Worm (Caenorhabditis elegans) whole organism, late embryonic: Measurements from ENCODE around the gene T05A8.7.

Experiments used
- F13H6.1 ChIP-seq: sonication (generic microtip); optimal IDR thresholded peaks from 2 replicates; lab custom pipeline; 2016; ENCODE audit warnings: missing genetic modification characterization, missing compliant biosample characterization
- Y22D7AL.16 ChIP-seq: sonication (generic microtip); optimal IDR thresholded peaks from 2 replicates; lab custom pipeline; 2016; ENCODE audit warnings: missing genetic modification characterization, missing compliant biosample characterization
- ceh-14 ChIP-seq: sonication (generic microtip); optimal IDR thresholded peaks from 2 replicates; lab custom pipeline; 2016; ENCODE audit warnings: missing genotype, missing genetic modification characterization, missing compliant biosample characterization
- ceh-22 ChIP-seq: sonication (generic microtip); optimal IDR thresholded peaks from 2 replicates; lab custom pipeline; 2017; ENCODE audit warnings: missing biosample characterization, missing genetic modification characterization
- ceh-24 ChIP-seq: sonication (generic microtip); optimal IDR thresholded peaks from 2 replicates; lab custom pipeline; 2016; ENCODE audit warnings: mild to moderate bottlenecking, missing genetic modification characterization, missing compliant biosample characterization
- ceh-30 ChIP-seq: fragments of 150-350 bp; optimal IDR thresholded peaks from 2 replicates; lab custom pipeline; 2014; ENCODE audit warnings: missing biosample characterization, missing genetic modification characterization
- ceh-31 ChIP-seq: sonication (generic microtip); optimal IDR thresholded peaks from 2 replicates; lab custom pipeline; 2016; ENCODE audit warnings: missing genetic modification characterization, missing compliant biosample characterization
- ceh-45 ChIP-seq: fragments of 200-800 bp; sonication (Bioruptor generic); IDR thresholded peaks from 2 replicates; pipeline ENCODE4 v1.3.6; 2022; ENCODE audit warnings: missing genetic modification reagents, missing genetic modification characterization, missing compliant biosample characterization
- ceh-48 ChIP-seq: sonication (generic microtip); optimal IDR thresholded peaks from 2 replicates; lab custom pipeline; 2016; ENCODE audit warnings: missing genetic modification characterization, inconsistent platforms, missing compliant biosample characterization
- dmd-4 ChIP-seq: sonication (generic microtip); optimal IDR thresholded peaks from 2 replicates; lab custom pipeline; 2016; ENCODE audit warnings: borderline replicate concordance, missing genetic modification characterization, missing compliant biosample characterization
- dve-1 ChIP-seq: sonication (generic microtip); optimal IDR thresholded peaks from 2 replicates; lab custom pipeline; 2017; ENCODE audit warnings: antibody characterized with exemption, mild to moderate bottlenecking, missing genetic modification characterization, missing compliant biosample characterization
- elt-4 ChIP-seq: sonication (generic microtip); optimal IDR thresholded peaks from 2 replicates; lab custom pipeline; 2016; ENCODE audit warnings: missing genetic modification characterization, missing compliant biosample characterization
- ets-4 ChIP-seq: sonication (generic microtip); optimal IDR thresholded peaks from 2 replicates; lab custom pipeline; 2016; ENCODE audit warnings: missing genetic modification characterization, missing compliant biosample characterization
- fax-1 ChIP-seq: sonication (generic microtip); optimal IDR thresholded peaks from 2 replicates; lab custom pipeline; 2016; ENCODE audit warnings: missing genotype, missing genetic modification characterization, missing compliant biosample characterization
- fkh-10 ChIP-seq: fragments of 150-350 bp; optimal IDR thresholded peaks from 2 replicates; lab custom pipeline; 2014; ENCODE audit warnings: missing biosample characterization, missing genetic modification reagents, missing genetic modification characterization
- hlh-6 ChIP-seq: sonication (generic microtip); optimal IDR thresholded peaks from 2 replicates; lab custom pipeline; 2016; ENCODE audit warnings: missing genotype, missing genetic modification characterization, missing compliant biosample characterization
- hlh-8 ChIP-seq: sonication (generic microtip); optimal IDR thresholded peaks from 2 replicates; lab custom pipeline; 2016; ENCODE audit warnings: missing genotype, missing genetic modification characterization, missing compliant biosample characterization
- lim-6 ChIP-seq: sonication (generic microtip); optimal IDR thresholded peaks from 2 replicates; lab custom pipeline; 2016; ENCODE audit warnings: missing genetic modification characterization, missing compliant biosample characterization
- madf-2 ChIP-seq: sonication (generic microtip); optimal IDR thresholded peaks from 2 replicates; lab custom pipeline; 2017; ENCODE audit warnings: missing genetic modification characterization, missing compliant biosample characterization
- nhr-11 ChIP-seq: fragments of 150-350 bp; optimal IDR thresholded peaks from 2 replicates; lab custom pipeline; 2014; ENCODE audit warnings: missing biosample characterization, missing genetic modification characterization
- nhr-232 ChIP-seq: sonication (generic microtip); optimal IDR thresholded peaks from 2 replicates; lab custom pipeline; 2016; ENCODE audit warnings: missing genetic modification characterization, missing compliant biosample characterization
- odd-2 ChIP-seq: sonication (generic microtip); optimal IDR thresholded peaks from 2 replicates; lab custom pipeline; 2017; ENCODE audit warnings: antibody characterized with exemption, mild to moderate bottlenecking, missing genetic modification characterization, missing compliant biosample characterization
- pag-3 ChIP-seq: sonication (generic microtip); optimal IDR thresholded peaks from 2 replicates; lab custom pipeline; 2016; ENCODE audit warnings: missing compliant biosample characterization, missing genetic modification characterization, borderline replicate concordance
- pat-9 ChIP-seq: fragments of 200-800 bp; sonication (Bioruptor generic); optimal IDR thresholded peaks from 2 replicates; lab custom pipeline; 2018; ENCODE audit warnings: mild to moderate bottlenecking, missing genetic modification characterization, moderate library complexity, missing compliant biosample characterization
- pax-1 ChIP-seq: fragments of 150-350 bp; optimal IDR thresholded peaks from 2 replicates; lab custom pipeline; 2014; ENCODE audit warnings: missing biosample characterization, missing genetic modification characterization
- pha-2 ChIP-seq: sonication (generic microtip); optimal IDR thresholded peaks from 2 replicates; lab custom pipeline; 2017; ENCODE audit warnings: mild to moderate bottlenecking, missing genetic modification characterization, missing compliant biosample characterization
- sox-4 ChIP-seq: sonication (generic microtip); optimal IDR thresholded peaks from 2 replicates; lab custom pipeline; 2017; ENCODE audit warnings: mild to moderate bottlenecking, missing genetic modification characterization, inconsistent platforms, missing compliant biosample characterization
- syd-9 ChIP-seq: sonication (generic microtip); optimal IDR thresholded peaks from 2 replicates; lab custom pipeline; 2016; ENCODE audit warnings: mild to moderate bottlenecking, missing genetic modification characterization, moderate library complexity, missing compliant biosample characterization
- tbx-7 ChIP-seq: sonication (generic microtip); optimal IDR thresholded peaks from 2 replicates; lab custom pipeline; 2016; ENCODE audit warnings: missing genotype, missing genetic modification characterization, missing compliant biosample characterization
- ttx-3 ChIP-seq: sonication (generic microtip); optimal IDR thresholded peaks from 2 replicates; lab custom pipeline; 2016; ENCODE audit warnings: missing genetic modification reagents, missing genetic modification characterization, missing compliant biosample characterization
- unc-3 ChIP-seq, 2 experiments: fragments of 200-800 bp in 1 of 2; sonication (Bioruptor generic) in 1 of 2; sonication (generic microtip) in 1 of 2; conservative IDR thresholded peaks in 1 of 2; optimal IDR thresholded peaks in 1 of 2; 2 replicates each; pipeline versions ENCODE4 v1.3.6 to Lab custom; 2016 to 2022; ENCODE audit warnings: missing compliant biosample characterization in 2 of 2, missing genetic modification characterization in 2 of 2, missing genetic modification reagents in 1 of 2
- unc-42 ChIP-seq: sonication (generic microtip); optimal IDR thresholded peaks from 2 replicates; lab custom pipeline; 2016; ENCODE audit warnings: missing genotype, missing genetic modification characterization, missing compliant biosample characterization
- unc-86 ChIP-seq: sonication (generic microtip); optimal IDR thresholded peaks from 2 replicates; lab custom pipeline; 2016; ENCODE audit warnings: missing genetic modification characterization, missing compliant biosample characterization
- zip-5 ChIP-seq: sonication (generic microtip); optimal IDR thresholded peaks from 2 replicates; lab custom pipeline; 2016; ENCODE audit warnings: missing genetic modification characterization, missing compliant biosample characterization
- ztf-16 ChIP-seq: sonication (generic microtip); optimal IDR thresholded peaks from 2 replicates; lab custom pipeline; 2017; ENCODE audit warnings: missing genetic modification characterization, missing compliant biosample characterization

Gene T05A8.7

DNA sequence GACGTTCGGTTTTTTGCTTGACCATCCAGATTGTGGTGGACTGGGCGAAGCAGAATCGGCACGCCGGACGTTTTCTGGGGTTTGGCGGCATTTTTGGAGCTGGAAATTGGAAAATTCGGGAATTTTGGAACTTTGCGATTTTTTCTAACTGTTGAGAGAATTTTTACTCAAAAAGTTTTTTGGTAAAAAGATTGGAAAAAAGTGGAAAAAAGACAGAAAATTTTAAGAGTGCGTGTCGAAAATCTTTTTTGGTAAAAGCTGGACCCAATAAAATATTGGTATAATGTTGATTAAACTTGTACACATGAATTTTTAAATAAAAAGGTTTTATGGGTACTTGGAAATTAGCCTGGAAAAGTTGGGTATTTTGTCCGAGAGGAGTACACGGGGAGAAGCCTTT lies at the start of gene T05A8.7:
Gene T05A8.7, minus strand, starts transcription at position 101 of the 400 bp plus-strand sequence.
- no peak for TF ChIP-seq ets-4 (tag; lab: Kevin White, UChicago)
- TF ChIP-seq ceh-45 (GFP tag; lab: Robert Waterston, UW), result no peak

DNA sequence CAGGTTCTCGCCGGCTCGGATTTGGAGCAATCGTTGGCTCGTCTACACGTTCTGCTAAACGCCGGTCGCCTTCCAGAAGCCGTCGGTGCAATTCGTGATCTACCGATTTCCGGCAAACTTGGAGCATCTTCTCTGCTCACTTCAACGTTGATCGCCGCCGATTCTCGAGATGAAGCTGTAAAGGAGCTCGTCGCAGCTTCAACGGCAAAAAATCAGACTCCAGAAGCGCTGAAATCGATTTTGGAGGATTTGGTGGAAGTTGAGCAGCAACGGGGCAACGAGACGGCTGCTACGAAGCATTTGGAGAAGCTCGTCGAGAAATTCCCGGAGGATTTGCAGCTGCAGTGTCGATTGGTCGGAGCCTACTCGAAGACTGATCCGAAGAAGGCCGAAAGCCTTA lies 49.5 kb upstream of the T05A8.7 start:
- TF ChIP-seq pat-9 (tag; lab: Kevin White, UChicago), result no peak
- TF ChIP-seq ceh-14 (tag; lab: Kevin White, UChicago), result no peak
- TF ChIP-seq sox-4, result no peak
- no peak for TF ChIP-seq odd-2 (tag; lab: Kevin White, UChicago)
- TF ChIP-seq tbx-7, result no peak
- no peak for TF ChIP-seq ttx-3 (tag; lab: Kevin White, UChicago)
- no peak for TF ChIP-seq ets-4 (tag; lab: Kevin White, UChicago)
- no peak for TF ChIP-seq hlh-8 (tag; lab: Kevin White, UChicago)
- TF ChIP-seq dve-1, result no peak

DNA sequence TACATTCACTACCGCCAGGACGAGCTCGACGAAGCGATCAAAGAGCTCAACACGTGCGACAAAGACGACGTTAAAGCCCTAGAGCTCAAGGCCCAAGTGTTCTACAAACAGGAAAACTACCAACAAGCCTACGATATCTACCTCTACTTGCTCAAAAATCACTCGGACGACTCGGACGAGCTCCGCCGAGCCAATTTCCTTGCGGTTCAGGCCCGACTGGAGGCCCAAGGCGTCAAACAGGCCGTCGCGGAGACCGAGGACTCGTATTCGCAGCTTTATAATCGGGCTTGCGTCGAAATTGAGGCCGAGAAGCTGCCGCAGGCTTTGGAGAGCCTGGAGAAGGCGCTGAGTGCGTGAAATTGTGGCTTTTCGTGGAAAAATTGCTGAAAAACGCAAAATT lies 45.7 kb upstream of the T05A8.7 start:
- TF ChIP-seq nhr-232, result no peak
- TF ChIP-seq pax-1 (tag; lab: Kevin White, UChicago), result no peak
- no peak for TF ChIP-seq ceh-30 (tag; lab: Kevin White, UChicago)
- TF ChIP-seq pag-3 (tag; lab: Kevin White, UChicago), result no peak
- TF ChIP-seq pha-2 (tag; lab: Kevin White, UChicago), result no peak
- no peak for TF ChIP-seq syd-9 (tag; lab: Kevin White, UChicago)
- TF ChIP-seq madf-2, result no peak
- TF ChIP-seq fax-1, result no peak
- TF ChIP-seq ztf-16, result no peak
- no peak for TF ChIP-seq odd-2 (tag; lab: Kevin White, UChicago)
- TF ChIP-seq F13H6.1, result no peak
- TF ChIP-seq unc-42 (tag; lab: Kevin White, UChicago), result no peak
- TF ChIP-seq ets-4 (tag; lab: Kevin White, UChicago), result no peak
- no peak for TF ChIP-seq sox-4
- TF ChIP-seq unc-3 (GFP tag; conservative IDR thresholded peaks at IDR 0.05; lab: Robert Waterston, UW), result no peak
- no peak for TF ChIP-seq unc-3 (tag; optimal IDR thresholded peaks at IDR 0.05; lab: Kevin White, UChicago)
- no peak for TF ChIP-seq unc-86 (tag; lab: Kevin White, UChicago)

DNA sequence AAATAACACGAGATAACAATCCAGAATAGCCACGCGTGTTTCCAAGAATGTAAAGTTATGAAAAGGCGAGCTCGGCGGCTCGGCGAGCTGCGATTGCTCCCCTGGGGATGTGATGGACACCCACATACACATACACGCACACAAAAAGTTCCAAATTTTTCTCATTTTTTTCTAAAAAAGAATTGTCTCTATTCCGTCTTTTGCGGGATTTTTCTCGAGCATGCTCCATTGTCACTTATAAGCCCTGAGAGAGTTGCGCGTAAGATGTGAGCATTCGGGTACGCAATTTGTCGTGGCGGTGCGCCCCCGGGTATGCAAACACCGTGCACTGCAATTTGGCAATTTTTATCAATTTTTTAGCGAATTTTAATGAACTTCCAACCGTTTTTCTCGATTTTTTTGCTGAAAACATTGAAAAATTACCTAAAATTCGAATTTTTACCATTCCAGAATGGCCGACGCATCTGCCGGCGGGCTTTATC lies 44.9 kb upstream of the T05A8.7 start, which contains the start of the genes F08D12.12 and srpa-72:
Gene F08D12.12, minus strand, starts transcription at position 51 of the 482 bp plus-strand sequence.
Gene srpa-72, plus strand, starts transcription at position 451 of the 482 bp plus-strand sequence.
- TF ChIP-seq ceh-31 (tag; lab: Kevin White, UChicago) (no peak), ttx-3 (tag; lab: Kevin White, UChicago) (no peak), fkh-10 (GFP tag; lab: Kevin White, UChicago) (no peak), elt-4 (tag; lab: Kevin White, UChicago) (no peak)

DNA sequence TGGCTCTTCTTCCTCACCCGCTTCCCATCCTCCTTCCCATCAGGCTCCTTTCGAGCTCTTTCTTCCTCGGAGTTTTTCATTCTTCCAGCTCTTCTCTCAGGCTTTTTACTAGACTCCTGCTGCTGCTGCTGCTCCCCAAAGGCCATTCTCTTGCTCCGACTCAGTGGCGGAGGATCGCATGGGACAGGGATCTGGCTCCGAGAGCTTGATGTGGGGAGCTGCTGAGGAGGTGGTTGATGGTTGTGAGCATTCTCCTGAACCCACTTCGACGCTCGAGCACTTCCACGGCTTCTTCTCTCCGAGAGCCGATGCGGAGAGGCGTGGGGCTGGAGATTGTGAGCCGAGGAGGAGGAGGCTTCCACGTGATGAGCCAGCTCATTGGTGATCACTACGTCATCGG lies 43.6 kb upstream of the T05A8.7 start:
- peak; percentile 10 for TF ChIP-seq hlh-6 (tag; lab: Kevin White, UChicago)
- no peak for TF ChIP-seq ttx-3 (tag; lab: Kevin White, UChicago)

DNA sequence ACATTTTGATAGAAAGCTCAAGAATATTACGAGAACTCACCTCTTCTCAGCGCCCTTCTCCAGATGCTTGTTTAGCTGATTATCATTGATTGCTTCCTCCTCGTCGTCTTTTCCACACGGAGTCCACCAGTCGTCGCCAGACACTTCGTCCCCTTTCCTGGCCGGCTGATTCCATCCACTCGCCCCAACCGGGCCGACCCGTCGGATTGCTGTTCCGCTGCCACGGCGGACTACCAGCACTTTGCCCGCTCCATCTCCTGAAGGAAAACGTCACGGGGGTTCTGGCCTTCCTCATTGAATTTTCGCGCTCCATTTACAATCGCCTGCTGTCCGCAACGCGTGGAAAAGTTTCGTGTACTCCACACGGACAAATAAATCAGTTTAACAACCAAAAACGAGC lies 41.2 kb upstream of the T05A8.7 start:
- no peak for TF ChIP-seq lim-6 (tag; lab: Kevin White, UChicago)
- no peak for TF ChIP-seq Y22D7AL.16 (tag; lab: Kevin White, UChicago)
- TF ChIP-seq dmd-4 (tag; lab: Kevin White, UChicago), result no peak
- TF ChIP-seq nhr-11 (tag; lab: Kevin White, UChicago), result no peak
- no peak for TF ChIP-seq zip-5 (tag; lab: Kevin White, UChicago)
- no peak for TF ChIP-seq ceh-22 (tag; lab: Kevin White, UChicago)
- TF ChIP-seq ceh-24, result no peak
- TF ChIP-seq odd-2 (tag; lab: Kevin White, UChicago), result no peak
- TF ChIP-seq ceh-48, result no peak
- no peak for TF ChIP-seq pha-2 (tag; lab: Kevin White, UChicago)
